Fruit fly (Drosophila melanogaster) Kc167 (cell line): ENCODE measurements around the gene Ns1.

Source experiments
- Myc ChIP-seq: fragments of >200 bp; optimal IDR thresholded peaks from 2 replicates; lab custom pipeline; 2017; ENCODE audit warnings: missing external identifiers
- Sin3A ChIP-seq: fragments of >200 bp; optimal IDR thresholded peaks from 2 replicates; lab custom pipeline; 2018; ENCODE audit warnings: missing external identifiers
- psq ChIP-seq: fragments of >200 bp; optimal IDR thresholded peaks from 2 replicates; lab custom pipeline; 2017; ENCODE audit warnings: missing external identifiers

DNA sequence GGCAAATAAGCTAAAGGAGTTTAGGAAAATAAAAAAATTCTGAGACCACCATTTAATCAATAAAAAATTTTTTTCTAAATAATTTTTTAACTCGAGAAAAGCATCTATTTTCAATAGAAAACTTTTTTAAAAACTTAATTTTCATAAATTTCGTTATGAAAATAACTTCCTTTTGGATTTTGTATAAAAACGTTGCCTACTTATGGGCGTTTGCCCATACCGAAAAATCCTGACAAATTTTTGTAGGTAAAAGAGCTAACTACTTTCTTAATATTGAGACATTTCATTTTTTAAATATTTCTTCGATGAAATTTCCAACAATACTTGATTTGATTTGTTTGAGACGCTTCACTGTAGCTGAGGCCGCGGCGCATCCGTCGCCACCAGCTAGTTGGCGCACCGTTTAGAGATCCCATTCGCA is 12.2 kb downstream of the Ns1 start:
- TF ChIP-seq psq (lab: Kevin White, UChicago) (no peak), Sin3A (lab: Kevin White, UChicago) (no peak), Myc (lab: Kevin White, UChicago) (no peak)
